Worm (Caenorhabditis elegans) whole organism, L1 larva: ENCODE measurements around the gene W02D7.6.

Source experiments
- ama-1 ChIP-seq: fragments of 150-350 bp; optimal IDR thresholded peaks from 2 replicates; lab custom pipeline; 2014
- fkh-4 ChIP-seq: sonication (generic microtip); optimal IDR thresholded peaks from 2 replicates; lab custom pipeline; 2016; ENCODE audit warnings: missing compliant biosample characterization, missing genetic modification characterization, borderline replicate concordance
- mdl-1 ChIP-seq, 2 experiments: fragments of 150-350 bp; optimal IDR thresholded peaks; 2 replicates each; lab custom pipeline; 2014 to 2017; ENCODE audit warnings: missing biosample characterization in 2 of 2, missing genetic modification characterization in 2 of 2, inconsistent platforms in 1 of 2
- nhr-12 ChIP-seq: sonication (generic microtip); optimal IDR thresholded peaks from 2 replicates; lab custom pipeline; 2017; ENCODE audit warnings: missing biosample characterization, missing genetic modification characterization
- sox-4 ChIP-seq: sonication (generic microtip); optimal IDR thresholded peaks from 2 replicates; lab custom pipeline; 2016; ENCODE audit warnings: missing genetic modification characterization, missing compliant biosample characterization
- unc-62 ChIP-seq: fragments of 150-350 bp; optimal IDR thresholded peaks from 2 replicates; lab custom pipeline; 2014; ENCODE audit warnings: missing biosample characterization, missing genetic modification reagents, missing genetic modification characterization

ce11 chrV:8304461-8305195, 3.3 kb upstream of the W02D7.6 start, which contains the start of gene W02D7.11:
- TF ChIP-seq ama-1 (no peak), mdl-1 (tag; optimal IDR thresholded peaks at IDR 0.05; lab: Kevin White, UChicago) (no peak), unc-62 (GFP tag; lab: Kevin White, UChicago) (no peak), fkh-4 (tag; lab: Kevin White, UChicago) (no peak), sox-4 (no peak), nhr-12 (tag; lab: Kevin White, UChicago) (no peak)
